Worm (Caenorhabditis elegans) whole organism, mixed stage, embryonic: Measurements from ENCODE around the gene C45G9.9.

Experiments used
- bed-3 ChIP-seq: fragments of 200-800 bp; sonication (Bioruptor generic); optimal IDR thresholded peaks from 3 replicates; lab custom pipeline; 2018; ENCODE audit warnings: mild to moderate bottlenecking, missing genetic modification characterization, moderate library complexity, missing compliant biosample characterization
- elt-3 ChIP-seq: fragments of 150-350 bp; optimal IDR thresholded peaks from 2 replicates; lab custom pipeline; 2014; ENCODE audit warnings: missing biosample characterization, missing genetic modification characterization
- hlh-1 ChIP-seq: fragments of 150-350 bp; optimal IDR thresholded peaks from 2 replicates; lab custom pipeline; 2014; ENCODE audit warnings: missing biosample characterization, missing genetic modification reagents, missing genetic modification characterization
- mab-5 ChIP-seq: fragments of 150-350 bp; optimal IDR thresholded peaks from 2 replicates; lab custom pipeline; 2014; ENCODE audit warnings: missing biosample characterization, missing genetic modification characterization
- nhr-28 ChIP-seq: fragments of 150-350 bp; optimal IDR thresholded peaks from 2 replicates; lab custom pipeline; 2014; ENCODE audit warnings: missing biosample characterization, missing genetic modification characterization
- pha-4 ChIP-seq: fragments of 150-350 bp; optimal IDR thresholded peaks from 2 replicates; lab custom pipeline; 2018; ENCODE audit warnings: missing biosample characterization, missing genetic modification reagents, missing genetic modification characterization
- unc-39 ChIP-seq: fragments of 150-350 bp; optimal IDR thresholded peaks from 2 replicates; lab custom pipeline; 2014; ENCODE audit warnings: missing biosample characterization, missing genetic modification characterization
- unc-62 ChIP-seq: fragments of 150-350 bp; optimal IDR thresholded peaks from 2 replicates; lab custom pipeline; 2014; ENCODE audit warnings: missing biosample characterization, missing genetic modification reagents, missing genetic modification characterization
- ztf-11 ChIP-seq: fragments of 150-350 bp; optimal IDR thresholded peaks from 2 replicates; lab custom pipeline; 2014; ENCODE audit warnings: missing biosample characterization, missing genetic modification characterization

- no peak for TF ChIP-seq bed-3
- TF ChIP-seq mab-5 (tag; lab: Kevin White, UChicago) = no peak
- no peak for TF ChIP-seq nhr-28 (tag; lab: Kevin White, UChicago)
- no peak for TF ChIP-seq hlh-1
- no peak for TF ChIP-seq unc-62 (GFP tag; lab: Kevin White, UChicago)
- no peak for TF ChIP-seq unc-39 (tag; lab: Kevin White, UChicago)
- TF ChIP-seq ztf-11 (tag; lab: Kevin White, UChicago) = no peak
- no peak for TF ChIP-seq elt-3 (tag; lab: Kevin White, UChicago)
- no peak for TF ChIP-seq pha-4 (tag; lab: Kevin White, UChicago)
These were observed 21.7 kb upstream of the C45G9.9 start, which contains the start of gene alh-1 for ce11 chrIII:5077150-5077814.
